Worm (Caenorhabditis elegans) whole organism, midembryonic: ENCODE results near the gene unk-1.

Source experiments
- T22C8.4 ChIP-seq: fragments of 200-800 bp; sonication (Bioruptor generic); IDR thresholded peaks from 2 replicates; pipeline ENCODE4 v1.3.6; 2022; ENCODE audit warnings: missing genetic modification characterization, missing compliant biosample characterization
- cog-1 ChIP-seq: sonication (generic microtip); optimal IDR thresholded peaks from 2 replicates; lab custom pipeline; 2016; ENCODE audit warnings: missing genetic modification characterization, missing compliant biosample characterization
- flt-1 ChIP-seq: fragments of 200-800 bp; sonication (Bioruptor generic); IDR thresholded peaks from 2 replicates; pipeline ENCODE4 v1.3.6; 2022; ENCODE audit warnings: missing genetic modification characterization, missing compliant biosample characterization
- klf-2 ChIP-seq: fragments of 200-800 bp; sonication (Bioruptor generic); conservative IDR thresholded peaks from 2 replicates; pipeline ENCODE4 v1.3.6; 2022; ENCODE audit warnings: missing genetic modification reagents, missing genetic modification characterization, missing compliant biosample characterization
- med-1 ChIP-seq: sonication (generic microtip); optimal IDR thresholded peaks from 2 replicates; lab custom pipeline; 2017; ENCODE audit warnings: missing genetic modification characterization, mild to moderate bottlenecking, missing compliant biosample characterization, antibody characterized with exemption, missing genetic modification reagents; ENCODE audit not compliant: insufficient read depth
- ref-1 ChIP-seq: fragments of 200-800 bp; sonication (Bioruptor generic); conservative IDR thresholded peaks from 2 replicates; pipeline ENCODE4 v1.3.6; 2022; ENCODE audit warnings: missing genetic modification reagents, missing genetic modification characterization, missing compliant biosample characterization
- ztf-23 ChIP-seq: fragments of 200-800 bp; sonication (Bioruptor generic); IDR thresholded peaks from 2 replicates; pipeline ENCODE4 v1.3.6; 2022; ENCODE audit warnings: missing genetic modification reagents, missing genetic modification characterization, missing compliant biosample characterization
- ztf-29 ChIP-seq: fragments of 200-800 bp; sonication (Bioruptor generic); IDR thresholded peaks from 2 replicates; pipeline ENCODE4 v1.3.6; 2022; ENCODE audit warnings: missing genetic modification reagents, missing genetic modification characterization, missing compliant biosample characterization

DNA sequence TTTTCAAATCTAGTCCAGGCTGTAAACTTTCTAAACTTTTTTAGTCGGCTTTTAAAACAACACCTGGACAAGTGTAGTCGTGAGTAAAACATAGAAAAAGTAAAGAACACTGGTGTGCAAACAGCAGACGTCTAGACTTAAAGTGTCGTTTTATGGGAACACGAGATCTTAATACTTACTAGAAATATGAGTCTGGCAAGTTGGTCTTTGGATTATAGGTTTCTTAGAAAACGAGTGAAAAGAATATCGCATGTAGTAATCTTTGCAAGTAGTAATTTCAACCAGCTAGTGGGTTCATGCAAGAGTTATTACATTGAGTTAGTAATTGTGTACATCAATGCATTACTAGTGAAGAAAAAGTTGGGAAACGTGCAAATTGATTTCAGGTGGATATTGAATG is 37.3 kb upstream of the unk-1 start:
- no peak for TF ChIP-seq ztf-29 (GFP tag; lab: Robert Waterston, UW)
- no peak for TF ChIP-seq ztf-23
- no peak for TF ChIP-seq med-1 (GFP tag; lab: Kevin White, UChicago)
- TF ChIP-seq ref-1 (GFP tag; lab: Robert Waterston, UW): no peak
- no peak for TF ChIP-seq klf-2 (GFP tag; lab: Robert Waterston, UW)
- TF ChIP-seq T22C8.4 (GFP tag; lab: Robert Waterston, UW): no peak
- TF ChIP-seq cog-1: no peak
- no peak for TF ChIP-seq flt-1 (GFP tag; lab: Robert Waterston, UW)
